Worm (Caenorhabditis elegans) whole organism, mixed stage, embryonic: ENCODE measurements around the gene ncs-7.

Experiments
- drap-1 ChIP-seq: fragments of 200-800 bp; sonication (Bioruptor generic); optimal IDR thresholded peaks from 3 replicates; lab custom pipeline; 2018; ENCODE audit warnings: mild to moderate bottlenecking, missing genetic modification characterization, missing compliant biosample characterization
- elt-3 ChIP-seq: fragments of 150-350 bp; optimal IDR thresholded peaks from 2 replicates; lab custom pipeline; 2014; ENCODE audit warnings: missing biosample characterization, missing genetic modification characterization
- hlh-1 ChIP-seq: fragments of 150-350 bp; optimal IDR thresholded peaks from 2 replicates; lab custom pipeline; 2014; ENCODE audit warnings: missing biosample characterization, missing genetic modification reagents, missing genetic modification characterization
- nhr-2 ChIP-seq: fragments of 150-350 bp; optimal IDR thresholded peaks from 2 replicates; lab custom pipeline; 2014; ENCODE audit warnings: missing biosample characterization, missing genetic modification characterization
- pha-4 ChIP-seq: fragments of 150-350 bp; optimal IDR thresholded peaks from 2 replicates; lab custom pipeline; 2018; ENCODE audit warnings: missing biosample characterization, missing genetic modification reagents, missing genetic modification characterization
- unc-62 ChIP-seq: fragments of 150-350 bp; optimal IDR thresholded peaks from 2 replicates; lab custom pipeline; 2014; ENCODE audit warnings: missing biosample characterization, missing genetic modification reagents, missing genetic modification characterization
- ztf-11 ChIP-seq: fragments of 150-350 bp; optimal IDR thresholded peaks from 2 replicates; lab custom pipeline; 2014; ENCODE audit warnings: missing biosample characterization, missing genetic modification characterization

DNA sequence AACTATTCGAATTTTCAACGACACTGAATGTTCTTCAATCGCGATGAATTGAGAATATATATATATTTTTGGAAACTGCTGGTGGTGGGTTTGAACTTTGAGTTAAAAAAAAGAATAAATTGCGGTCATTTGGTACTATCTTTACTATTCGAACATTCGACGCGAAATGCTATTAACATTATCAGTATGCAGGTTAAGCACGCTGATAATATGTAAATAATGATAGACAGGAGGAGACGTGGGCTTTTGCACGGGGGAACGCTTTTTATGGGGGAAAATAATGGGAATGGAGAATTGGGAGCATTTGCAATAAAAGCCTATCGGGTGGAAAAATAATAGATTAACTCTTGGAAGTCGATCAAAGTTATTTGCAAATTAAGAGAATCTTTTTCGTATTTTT, 24.6 kb downstream of the ncs-7 start:
- TF ChIP-seq elt-3 (tag; lab: Kevin White, UChicago): no peak
- TF ChIP-seq nhr-2 (tag; lab: Kevin White, UChicago): no peak
- no peak for TF ChIP-seq pha-4 (tag; lab: Kevin White, UChicago)
- TF ChIP-seq unc-62 (GFP tag; lab: Kevin White, UChicago): no peak
- TF ChIP-seq drap-1 (GFP tag; lab: Kevin White, UChicago): no peak
- TF ChIP-seq hlh-1 (tag; lab: Kevin White, UChicago): no peak
- TF ChIP-seq ztf-11 (tag; lab: Kevin White, UChicago): no peak
